Fruit fly (Drosophila melanogaster) whole organism, embryonic: ENCODE results near the gene CG2540.

Experiments used
- ATbp ChIP-seq: fragments of 200-800 bp; sonication (Bioruptor generic); optimal IDR thresholded peaks from 2 replicates; lab custom pipeline; 2017; ENCODE audit warnings: missing biosample characterization, mild to moderate bottlenecking, missing genetic modification characterization, missing genetic modification reagents
- Atf-2 ChIP-seq: fragments of 200-800 bp; sonication (Bioruptor generic); optimal IDR thresholded peaks from 2 replicates; lab custom pipeline; 2016; ENCODE audit warnings: missing biosample characterization, missing genetic modification characterization
- CG10366 ChIP-seq: fragments of 200-800 bp; sonication (Bioruptor generic); IDR thresholded peaks from 2 replicates; pipeline ENCODE4 v1.3.6; 2022; ENCODE audit warnings: missing biosample characterization, missing genetic modification characterization
- CG10959 ChIP-seq: fragments of 200-800 bp; sonication (Bioruptor generic); IDR thresholded peaks from 2 replicates; pipeline ENCODE4 v1.3.6; 2022; ENCODE audit warnings: missing biosample characterization, missing genetic modification characterization
- CG11695 ChIP-seq: fragments of 200-800 bp; sonication (Bioruptor generic); IDR thresholded peaks from 3 replicates; pipeline ENCODE4 v1.3.6; 2022; ENCODE audit warnings: missing biosample characterization, missing genetic modification characterization
- CG11696 ChIP-seq: fragments of 200-800 bp; sonication (Bioruptor generic); IDR thresholded peaks from 2 replicates; pipeline ENCODE4 v1.3.6; 2022; ENCODE audit warnings: missing biosample characterization, missing genetic modification characterization
- CG12071 ChIP-seq: fragments of 200-800 bp; sonication (Bioruptor generic); optimal IDR thresholded peaks from 3 replicates; lab custom pipeline; 2018; ENCODE audit warnings: missing biosample characterization, mild to moderate bottlenecking, missing genetic modification characterization
- CG12299 ChIP-seq: fragments of 200-800 bp; sonication (Bioruptor generic); optimal IDR thresholded peaks from 2 replicates; lab custom pipeline; 2018; ENCODE audit warnings: missing biosample characterization, mild to moderate bottlenecking, missing genetic modification characterization
- CG13123 ChIP-seq: fragments of 200-800 bp; sonication (Bioruptor generic); optimal IDR thresholded peaks from 2 replicates; lab custom pipeline; 2016; ENCODE audit warnings: missing biosample characterization, missing genetic modification characterization
- CG13894 ChIP-seq: fragments of 200-800 bp; sonication (Bioruptor generic); optimal IDR thresholded peaks from 3 replicates; lab custom pipeline; 2018; ENCODE audit warnings: missing biosample characterization, mild to moderate bottlenecking, missing genetic modification characterization, moderate library complexity
- CG15269 ChIP-seq: fragments of 200-800 bp; sonication (Bioruptor generic); optimal IDR thresholded peaks from 2 replicates; lab custom pipeline; 2018; ENCODE audit warnings: missing biosample characterization, mild to moderate bottlenecking, missing genetic modification characterization, moderate library complexity
- CG18262 ChIP-seq: fragments of 200-800 bp; optimal IDR thresholded peaks from 3 replicates; lab custom pipeline; 2019; ENCODE audit warnings: missing biosample characterization, mild to moderate bottlenecking, missing genetic modification characterization, moderate library complexity
- CG31388 ChIP-seq: fragments of 200-800 bp; sonication (Bioruptor generic); optimal IDR thresholded peaks from 2 replicates; lab custom pipeline; 2016; ENCODE audit warnings: missing biosample characterization, missing genetic modification characterization
- CG4360 ChIP-seq: fragments of 200-800 bp; sonication (Bioruptor generic); IDR thresholded peaks from 2 replicates; pipeline ENCODE4 v1.3.6; 2022; ENCODE audit warnings: missing biosample characterization, missing genetic modification characterization
- CG4404 ChIP-seq: fragments of 200-800 bp; sonication (Bioruptor generic); IDR thresholded peaks from 2 replicates; pipeline ENCODE4 v1.3.6; 2022; ENCODE audit warnings: missing biosample characterization, missing genetic modification characterization
- CG5180 ChIP-seq: fragments of 200-800 bp; sonication (Bioruptor generic); optimal IDR thresholded peaks from 3 replicates; lab custom pipeline; 2017; ENCODE audit warnings: missing biosample characterization, missing genetic modification characterization, mild to moderate bottlenecking, moderate library complexity, missing genetic modification reagents
- CG7357 ChIP-seq: fragments of 200-800 bp; sonication (Bioruptor generic); IDR thresholded peaks from 3 replicates; pipeline ENCODE4 v1.3.6; 2022; ENCODE audit warnings: missing biosample characterization, missing genetic modification characterization
- CG8281 ChIP-seq: fragments of 200-800 bp; sonication (Bioruptor generic); optimal IDR thresholded peaks from 2 replicates; lab custom pipeline; 2018; ENCODE audit warnings: missing biosample characterization, mild to moderate bottlenecking, missing genetic modification characterization, moderate library complexity
- CHES-1-like ChIP-seq: fragments of 200-800 bp; sonication (Bioruptor generic); optimal IDR thresholded peaks from 2 replicates; lab custom pipeline; 2016; ENCODE audit warnings: missing biosample characterization, missing genetic modification characterization
- Doc3 ChIP-seq: fragments of 200-800 bp; sonication (Bioruptor generic); IDR thresholded peaks from 3 replicates; pipeline ENCODE4 v1.3.6; 2022; ENCODE audit warnings: missing biosample characterization, missing genetic modification characterization; ENCODE audit not compliant: partially characterized antibody
- E2f2 ChIP-seq: fragments of 200-800 bp; sonication (Bioruptor generic); IDR thresholded peaks from 2 replicates; pipeline ENCODE4 v1.3.6; 2022; ENCODE audit warnings: missing biosample characterization, missing genetic modification characterization
- HmgD ChIP-seq: fragments of 200-800 bp; sonication (Bioruptor generic); optimal IDR thresholded peaks from 3 replicates; lab custom pipeline; 2016; ENCODE audit warnings: missing biosample characterization, missing genetic modification characterization
- Hmx ChIP-seq: fragments of 200-800 bp; sonication (Bioruptor generic); optimal IDR thresholded peaks from 2 replicates; lab custom pipeline; 2016; ENCODE audit warnings: missing biosample characterization, missing genetic modification characterization
- Kr ChIP-seq: fragments of 200-800 bp; sonication (Bioruptor generic); optimal IDR thresholded peaks from 2 replicates; lab custom pipeline; 2017; ENCODE audit warnings: missing biosample characterization, mild to moderate bottlenecking, missing genetic modification characterization
- Mad ChIP-seq: fragments of 200-800 bp; sonication (Bioruptor generic); optimal IDR thresholded peaks from 2 replicates; lab custom pipeline; 2016; ENCODE audit warnings: missing biosample characterization, missing genetic modification characterization
- Med ChIP-seq: fragments of 200-800 bp; sonication (Bioruptor generic); peaks from one replicate; lab custom pipeline; 2016; ENCODE audit warnings: missing biosample characterization, missing genetic modification characterization, mild to moderate bottlenecking, inconsistent platforms, moderate library complexity
- NC2α ChIP-seq: fragments of 200-800 bp; sonication (Bioruptor generic); optimal IDR thresholded peaks from 2 replicates; lab custom pipeline; 2016; ENCODE audit warnings: missing biosample characterization, missing genetic modification characterization
- Nf-YB ChIP-seq: fragments of 200-800 bp; sonication (Bioruptor generic); optimal IDR thresholded peaks from 3 replicates; lab custom pipeline; 2019; ENCODE audit warnings: missing biosample characterization, mild to moderate bottlenecking, missing genetic modification characterization, moderate library complexity
- PHDP ChIP-seq: fragments of 200-800 bp; sonication (Bioruptor generic); optimal IDR thresholded peaks from 3 replicates; lab custom pipeline; 2018; ENCODE audit warnings: missing biosample characterization, mild to moderate bottlenecking, missing genetic modification characterization, moderate library complexity
- Vsx1 ChIP-seq: fragments of 200-800 bp; sonication (Bioruptor generic); optimal IDR thresholded peaks from 2 replicates; lab custom pipeline; 2017; ENCODE audit warnings: missing biosample characterization, mild to moderate bottlenecking, missing genetic modification characterization, missing genetic modification reagents
- Xbp1 ChIP-seq: fragments of 200-800 bp; sonication (Bioruptor generic); optimal IDR thresholded peaks from 3 replicates; lab custom pipeline; 2016; ENCODE audit warnings: missing biosample characterization, mild to moderate bottlenecking, missing genetic modification characterization
- ase ChIP-seq: fragments of 200-800 bp; sonication (Bioruptor generic); IDR thresholded peaks from 3 replicates; pipeline ENCODE4 v1.3.6; 2022; ENCODE audit warnings: missing biosample characterization, missing genetic modification characterization
- ato ChIP-seq: fragments of 200-800 bp; sonication (Bioruptor generic); IDR thresholded peaks from 2 replicates; pipeline ENCODE4 v1.3.6; 2022; ENCODE audit warnings: missing biosample characterization, missing genetic modification characterization; ENCODE audit not compliant: partially characterized antibody
- ci ChIP-seq: fragments of 200-800 bp; sonication (Bioruptor generic); IDR thresholded peaks from 3 replicates; pipeline ENCODE4 v1.3.6; 2022; ENCODE audit warnings: missing biosample characterization, missing genetic modification characterization
- crol ChIP-seq: fragments of 200-800 bp; sonication (Bioruptor generic); IDR thresholded peaks from 2 replicates; pipeline ENCODE4 v1.3.6; 2022; ENCODE audit warnings: missing biosample characterization, missing genetic modification characterization
- crp ChIP-seq, 2 experiments: fragments of 200-800 bp; sonication (Bioruptor generic); optimal IDR thresholded peaks; 2 replicates in 1 of 2; 3 replicates in 1 of 2; lab custom pipeline; 2017; ENCODE audit warnings: missing biosample characterization in 2 of 2, missing genetic modification characterization in 2 of 2, mild to moderate bottlenecking in 1 of 2, moderate library complexity in 1 of 2
- dati ChIP-seq: fragments of 200-800 bp; sonication (Bioruptor generic); IDR thresholded peaks from 2 replicates; pipeline ENCODE4 v1.3.6; 2022; ENCODE audit warnings: missing biosample characterization, missing genetic modification characterization
- en ChIP-seq: fragments of 200-800 bp; sonication (Bioruptor generic); optimal IDR thresholded peaks from 2 replicates; lab custom pipeline; 2016; ENCODE audit warnings: missing biosample characterization, missing genetic modification characterization
- exex ChIP-seq: fragments of 200-800 bp; sonication (Bioruptor generic); optimal IDR thresholded peaks from 4 replicates; lab custom pipeline; 2018; ENCODE audit warnings: missing biosample characterization, mild to moderate bottlenecking, missing genetic modification characterization, moderate library complexity
- fd102C ChIP-seq: fragments of 200-800 bp; sonication (Bioruptor generic); optimal IDR thresholded peaks from 2 replicates; lab custom pipeline; 2018; ENCODE audit warnings: missing biosample characterization, mild to moderate bottlenecking, missing genetic modification characterization, moderate library complexity
- gsb-n ChIP-seq: fragments of 200-800 bp; sonication (Bioruptor generic); optimal IDR thresholded peaks from 3 replicates; lab custom pipeline; 2018; ENCODE audit warnings: missing biosample characterization, mild to moderate bottlenecking, missing genetic modification characterization
- oc ChIP-seq: fragments of 200-800 bp; sonication (Bioruptor generic); optimal IDR thresholded peaks from 2 replicates; lab custom pipeline; 2018; ENCODE audit warnings: missing biosample characterization, mild to moderate bottlenecking, missing genetic modification characterization, moderate library complexity
- otp ChIP-seq: fragments of 200-800 bp; sonication (Bioruptor generic); IDR thresholded peaks from 3 replicates; pipeline ENCODE4, ENCODE4 v1.3.6; 2022; ENCODE audit warnings: missing biosample characterization, missing genetic modification characterization
- pho ChIP-seq: fragments of 200-800 bp; sonication (Bioruptor generic); optimal IDR thresholded peaks from 2 replicates; lab custom pipeline; 2016; ENCODE audit warnings: missing biosample characterization, missing genetic modification characterization
- prd ChIP-seq, 3 experiments: fragments of >200 bp in 2 of 3; fragments of 200-800 bp in 1 of 3; sonication (Bioruptor generic) in 1 of 3; optimal IDR thresholded peaks in 2 of 3; IDR thresholded peaks in 1 of 3; 2 replicates in 2 of 3; 3 replicates in 1 of 3; pipeline versions ENCODE4 v1.3.6 to Lab custom; 2017 to 2022; ENCODE audit warnings: missing biosample characterization in 1 of 3, missing genetic modification characterization in 1 of 3
- shn ChIP-seq: fragments of 200-800 bp; sonication (Bioruptor generic); optimal IDR thresholded peaks from 3 replicates; lab custom pipeline; 2016; ENCODE audit warnings: missing biosample characterization, missing genetic modification characterization
- tna ChIP-seq: fragments of 200-800 bp; sonication (Bioruptor generic); IDR thresholded peaks from 2 replicates; pipeline ENCODE4 v1.3.6; 2022; ENCODE audit warnings: missing biosample characterization, missing genetic modification characterization; ENCODE audit not compliant: partially characterized antibody
- unc-4 ChIP-seq: fragments of 200-800 bp; sonication (Bioruptor generic); IDR thresholded peaks from 2 replicates; pipeline ENCODE4 v1.3.6; 2022; ENCODE audit warnings: missing biosample characterization, missing genetic modification characterization; ENCODE audit not compliant: partially characterized antibody

Gene CG2540

dm6 chrX:12669659-12670488 is 40.2 kb downstream of the CG2540 start (continued):
- TF ChIP-seq CG13894 (tag; lab: Kevin White, UChicago) (peak; percentile 23), dati (GFP tag; lab: Robert Waterston, UW) (peak; percentile 50; the same call in 1 of the 2 replicates), PHDP (tag; lab: Kevin White, UChicago) (peak; percentile 65), crp (GFP tag; optimal IDR thresholded peaks at IDR 0.05; lab: Kevin White, UChicago) (no peak), otp (GFP tag; lab: Robert Waterston, UW) (peak; percentile 27; the same call in 1 of the 3 replicates), shn (GFP tag; lab: Kevin White, UChicago) (no peak), CHES-1-like (GFP tag; lab: Kevin White, UChicago) (peak; percentile 68), Kr (GFP tag; lab: Kevin White, UChicago) (no peak), tna (GFP tag; lab: Robert Waterston, UW) (no peak), CG15269 (tag; lab: Kevin White, UChicago) (peak; percentile 78), CG10959 (no peak), NC2α (peak; percentile 25), unc-4 (GFP tag; lab: Robert Waterston, UW) (no peak), CG11696 (GFP tag; lab: Robert Waterston, UW) (peak; percentile 36; the same call in 1 of the 2 replicates), Xbp1 (GFP tag; lab: Kevin White, UChicago) (peak; percentile 72), Hmx (GFP tag; lab: Kevin White, UChicago) (no peak), CG12071 (peak; percentile 68), CG4360 (GFP tag; lab: Robert Waterston, UW) (no peak), Med (GFP tag; lab: Kevin White, UChicago) (peak; percentile 96), crol (peak; percentile 76), CG4404 (no peak; the same call in 1 of the 2 replicates), CG18262 (tag; lab: Kevin White, UChicago) (peak; percentile 51), Mad (GFP tag; lab: Kevin White, UChicago) (peak; percentile 38), fd102C (GFP tag; lab: Kevin White, UChicago) (no peak), ato (GFP tag; lab: Robert Waterston, UW) (no peak), Vsx1 (no peak), prd (optimal IDR thresholded peaks at IDR 0.05; lab: Kevin White, UChicago) (no peak), prd (GFP tag; IDR thresholded peaks at IDR 0.05; lab: Robert Waterston, UW) (peak; percentile 81), oc (peak; percentile 5), CG10366 (GFP tag; lab: Robert Waterston, UW) (peak; percentile 79), CG11695 (GFP tag; lab: Robert Waterston, UW) (peak; percentile 51; the same call in 1 of the 3 replicates), Atf-2 (GFP tag; lab: Kevin White, UChicago) (peak; percentile 59), CG31388 (no peak), CG7357 (GFP tag; lab: Robert Waterston, UW) (no peak), CG12299 (peak; percentile 29), CG8281 (tag; lab: Kevin White, UChicago) (no peak), CG13123 (GFP tag; lab: Kevin White, UChicago) (peak; percentile 2), Nf-YB (GFP tag; lab: Kevin White, UChicago) (peak; percentile 35), Doc3 (GFP tag; lab: Robert Waterston, UW) (no peak), CG5180 (peak; percentile 28), ase (GFP tag; lab: Robert Waterston, UW) (peak; percentile 45; the same call in 2 of the 3 replicates), HmgD (no peak), en (GFP tag; lab: Kevin White, UChicago) (no peak), pho (GFP tag; lab: Kevin White, UChicago) (peak; percentile 66), ATbp (GFP tag; lab: Kevin White, UChicago) (no peak), exex (tag; lab: Kevin White, UChicago) (peak; percentile 25), gsb-n (tag; lab: Kevin White, UChicago) (peak; percentile 39), E2f2 (peak; percentile 31; the same call in 1 of the 2 replicates), ci (peak; percentile 67; the same call in 2 of the 3 replicates)
